Worm (Caenorhabditis elegans) whole organism, mixed stage, embryonic: ENCODE results near the gene smc-6.
A peak's percentile ranks its signal among the peaks of the same experiment; 100 is the strongest.

Experiments used
- M03D4.4 ChIP-seq: sonication (generic microtip); optimal IDR thresholded peaks from 2 replicates; lab custom pipeline; 2017; ENCODE audit warnings: mild to moderate bottlenecking, missing genetic modification characterization, missing compliant biosample characterization
- bed-3 ChIP-seq: fragments of 200-800 bp; sonication (Bioruptor generic); optimal IDR thresholded peaks from 3 replicates; lab custom pipeline; 2018; ENCODE audit warnings: mild to moderate bottlenecking, missing genetic modification characterization, moderate library complexity, missing compliant biosample characterization
- blmp-1 ChIP-seq: fragments of 150-350 bp; optimal IDR thresholded peaks from 2 replicates; lab custom pipeline; 2014; ENCODE audit warnings: missing biosample characterization, missing genetic modification characterization
- ceh-39 ChIP-seq: fragments of 150-350 bp; optimal IDR thresholded peaks from 2 replicates; lab custom pipeline; 2014; ENCODE audit warnings: missing biosample characterization, missing genetic modification characterization
- ceh-43 ChIP-seq: fragments of 200-800 bp; sonication (Bioruptor generic); optimal IDR thresholded peaks from 2 replicates; lab custom pipeline; 2018; ENCODE audit warnings: mild to moderate bottlenecking, missing genetic modification characterization, moderate library complexity, missing compliant biosample characterization
- ceh-83 ChIP-seq: fragments of 200-800 bp; sonication (Bioruptor generic); optimal IDR thresholded peaks from 2 replicates; lab custom pipeline; 2018; ENCODE audit warnings: mild to moderate bottlenecking, missing genetic modification characterization, missing compliant biosample characterization
- ces-1 ChIP-seq: fragments of 150-350 bp; optimal IDR thresholded peaks from 2 replicates; lab custom pipeline; 2014; ENCODE audit warnings: missing biosample characterization, missing genetic modification reagents, missing genetic modification characterization
- cnd-1 ChIP-seq: fragments of 200-800 bp; sonication (Bioruptor generic); optimal IDR thresholded peaks from 2 replicates; lab custom pipeline; 2018; ENCODE audit warnings: mild to moderate bottlenecking, missing genetic modification characterization, missing compliant biosample characterization
- drap-1 ChIP-seq: fragments of 200-800 bp; sonication (Bioruptor generic); optimal IDR thresholded peaks from 3 replicates; lab custom pipeline; 2018; ENCODE audit warnings: mild to moderate bottlenecking, missing genetic modification characterization, missing compliant biosample characterization
- elt-1 ChIP-seq: sonication (generic microtip); optimal IDR thresholded peaks from 2 replicates; lab custom pipeline; 2017; ENCODE audit warnings: missing genetic modification characterization, mild to moderate bottlenecking, missing compliant biosample characterization, antibody characterized with exemption, moderate library complexity, borderline replicate concordance; ENCODE audit not compliant: insufficient read depth
- elt-3 ChIP-seq: fragments of 150-350 bp; optimal IDR thresholded peaks from 2 replicates; lab custom pipeline; 2014; ENCODE audit warnings: missing biosample characterization, missing genetic modification characterization
- flh-1 ChIP-seq: fragments of 200-800 bp; sonication (Bioruptor generic); optimal IDR thresholded peaks from 2 replicates; lab custom pipeline; 2018; ENCODE audit warnings: mild to moderate bottlenecking, missing genetic modification characterization, moderate library complexity, missing compliant biosample characterization
- ham-2 ChIP-seq: fragments of 200-800 bp; sonication (Bioruptor generic); optimal IDR thresholded peaks from 2 replicates; lab custom pipeline; 2018; ENCODE audit warnings: mild to moderate bottlenecking, missing genetic modification characterization, missing compliant biosample characterization
- hlh-1 ChIP-seq: fragments of 150-350 bp; optimal IDR thresholded peaks from 2 replicates; lab custom pipeline; 2014; ENCODE audit warnings: missing biosample characterization, missing genetic modification reagents, missing genetic modification characterization
- lin-13 ChIP-seq: fragments of 150-350 bp; optimal IDR thresholded peaks from 2 replicates; lab custom pipeline; 2014; ENCODE audit warnings: missing biosample characterization, missing genetic modification characterization
- lin-32 ChIP-seq: fragments of 200-800 bp; sonication (Bioruptor generic); optimal IDR thresholded peaks from 2 replicates; lab custom pipeline; 2018; ENCODE audit warnings: mild to moderate bottlenecking, missing genetic modification characterization, missing compliant biosample characterization
- lsy-2 ChIP-seq: fragments of 150-350 bp; optimal IDR thresholded peaks from 2 replicates; lab custom pipeline; 2014; ENCODE audit warnings: missing biosample characterization, missing genetic modification characterization
- mab-5 ChIP-seq: fragments of 150-350 bp; optimal IDR thresholded peaks from 2 replicates; lab custom pipeline; 2014; ENCODE audit warnings: missing biosample characterization, missing genetic modification characterization
- mep-1 ChIP-seq: fragments of 150-350 bp; optimal IDR thresholded peaks from 2 replicates; lab custom pipeline; 2017; ENCODE audit warnings: missing biosample characterization, missing genetic modification reagents, missing genetic modification characterization, inconsistent platforms
- mls-2 ChIP-seq: sonication (generic microtip); optimal IDR thresholded peaks from 2 replicates; lab custom pipeline; 2016; ENCODE audit warnings: mild to moderate bottlenecking, missing genetic modification characterization, moderate library complexity, missing compliant biosample characterization
- nhr-12 ChIP-seq: fragments of 150-350 bp; optimal IDR thresholded peaks from 2 replicates; lab custom pipeline; 2014; ENCODE audit warnings: missing biosample characterization, missing genetic modification characterization
- nhr-2 ChIP-seq: fragments of 150-350 bp; optimal IDR thresholded peaks from 2 replicates; lab custom pipeline; 2014; ENCODE audit warnings: missing biosample characterization, missing genetic modification characterization
- nhr-237 ChIP-seq: fragments of 150-350 bp; optimal IDR thresholded peaks from 2 replicates; lab custom pipeline; 2014; ENCODE audit warnings: missing biosample characterization, missing genetic modification characterization
- nhr-28 ChIP-seq: fragments of 150-350 bp; optimal IDR thresholded peaks from 2 replicates; lab custom pipeline; 2014; ENCODE audit warnings: missing biosample characterization, missing genetic modification characterization
- nhr-76 ChIP-seq: sonication (generic microtip); optimal IDR thresholded peaks from 2 replicates; lab custom pipeline; 2017; ENCODE audit warnings: missing biosample characterization, missing genetic modification characterization
- pha-4 ChIP-seq: fragments of 150-350 bp; optimal IDR thresholded peaks from 2 replicates; lab custom pipeline; 2018; ENCODE audit warnings: missing biosample characterization, missing genetic modification reagents, missing genetic modification characterization
- sem-2 ChIP-seq: fragments of 200-800 bp; sonication (Bioruptor generic); optimal IDR thresholded peaks from 2 replicates; lab custom pipeline; 2018; ENCODE audit warnings: mild to moderate bottlenecking, missing genetic modification characterization, missing compliant biosample characterization
- snpc-4 ChIP-seq: fragments of 150-350 bp; optimal IDR thresholded peaks from 2 replicates; lab custom pipeline; 2014; ENCODE audit warnings: missing biosample characterization, missing genetic modification characterization
- sptf-1 ChIP-seq: sonication (generic microtip); optimal IDR thresholded peaks from 2 replicates; lab custom pipeline; 2017; ENCODE audit warnings: mild to moderate bottlenecking, missing genetic modification characterization, moderate library complexity, missing compliant biosample characterization
- tbx-8 ChIP-seq: fragments of 200-800 bp; sonication (Bioruptor generic); optimal IDR thresholded peaks from 2 replicates; lab custom pipeline; 2018; ENCODE audit warnings: mild to moderate bottlenecking, missing genetic modification characterization, moderate library complexity, missing compliant biosample characterization
- unc-120 ChIP-seq: sonication (generic microtip); optimal IDR thresholded peaks from 2 replicates; lab custom pipeline; 2017; ENCODE audit warnings: missing genetic modification characterization, missing compliant biosample characterization; ENCODE audit not compliant: poor library complexity, severe bottlenecking
- unc-39 ChIP-seq: fragments of 150-350 bp; optimal IDR thresholded peaks from 2 replicates; lab custom pipeline; 2014; ENCODE audit warnings: missing biosample characterization, missing genetic modification characterization
- unc-62 ChIP-seq: fragments of 150-350 bp; optimal IDR thresholded peaks from 2 replicates; lab custom pipeline; 2014; ENCODE audit warnings: missing biosample characterization, missing genetic modification reagents, missing genetic modification characterization
- zip-8 ChIP-seq: fragments of 150-350 bp; optimal IDR thresholded peaks from 2 replicates; lab custom pipeline; 2014; ENCODE audit warnings: missing biosample characterization, missing genetic modification characterization
- ztf-11 ChIP-seq: fragments of 150-350 bp; optimal IDR thresholded peaks from 2 replicates; lab custom pipeline; 2014; ENCODE audit warnings: missing biosample characterization, missing genetic modification characterization

smc-6 gene

DNA sequence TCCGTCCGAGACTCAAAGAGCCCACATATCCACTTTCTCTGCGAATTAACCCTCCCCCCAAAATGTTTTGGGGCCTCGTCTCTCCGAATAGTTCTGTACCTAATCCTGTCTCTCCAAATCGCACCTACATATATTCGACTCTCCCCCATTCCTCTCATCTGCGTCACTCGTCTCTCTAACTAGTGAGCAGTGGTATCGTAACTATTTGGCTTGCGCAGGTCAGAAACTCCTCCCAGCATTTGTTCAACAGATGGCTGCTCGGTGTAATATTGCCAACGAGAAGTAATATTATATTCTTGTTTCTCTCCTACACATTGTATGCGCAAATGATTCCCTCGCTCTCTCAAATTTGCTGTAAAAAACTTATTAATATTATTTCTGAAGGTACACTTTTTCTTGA lies 22.9 kb upstream of the smc-6 start, which contains the start of gene F54D5.24:
TSS of gene F54D5.24 (plus strand) at position 316 of the 400 bp plus-strand sequence.
- no peak for TF ChIP-seq ceh-43 (GFP tag; lab: Kevin White, UChicago)
- peak; percentile 96 for TF ChIP-seq hlh-1 (tag; lab: Kevin White, UChicago)
- TF ChIP-seq sptf-1 (tag; lab: Kevin White, UChicago), result peak; percentile 57

ce11 chrII:11556338-11556737 lies 22.2 kb upstream of the smc-6 start, which contains the start of gene F54D5.17:
Gene F54D5.17 (plus strand): TSS chrII:11556638.
- TF ChIP-seq flh-1 (GFP tag; lab: Kevin White, UChicago) (no peak), pha-4 (tag; lab: Kevin White, UChicago) (no peak), elt-3 (tag; lab: Kevin White, UChicago) (no peak), ceh-83 (GFP tag; lab: Kevin White, UChicago) (no peak), mls-2 (tag; lab: Kevin White, UChicago) (no peak), ztf-11 (no peak), blmp-1 (tag; lab: Kevin White, UChicago) (no peak), unc-39 (tag; lab: Kevin White, UChicago) (no peak), nhr-237 (tag; lab: Kevin White, UChicago) (no peak), ceh-43 (GFP tag; lab: Kevin White, UChicago) (no peak), elt-1 (no peak)

ce11 chrII:11564127-11564526 lies 14.4 kb upstream of the smc-6 start, which contains the start of gene F54D5.15:
Gene F54D5.15 (minus strand): TSS chrII:11564227.
- no peak for TF ChIP-seq pha-4 (tag; lab: Kevin White, UChicago)
- TF ChIP-seq sptf-1 (tag; lab: Kevin White, UChicago), result peak; percentile 60
- no peak for TF ChIP-seq unc-39 (tag; lab: Kevin White, UChicago)

ce11 chrII:11566970-11567711 lies 11.4 kb upstream of the smc-6 start, which contains the start of gene F54D5.5:
Gene F54D5.5 (minus strand): TSS chrII:11567020.
- TF ChIP-seq lin-32 (no peak), mab-5 (no peak), tbx-8 (GFP tag; lab: Kevin White, UChicago) (no peak), unc-120 (tag; lab: Kevin White, UChicago) (peak; percentile 8), elt-1 (peak; percentile 42), sptf-1 (tag; lab: Kevin White, UChicago) (peak; percentile 88), nhr-237 (tag; lab: Kevin White, UChicago) (no peak), ces-1 (GFP tag; lab: Kevin White, UChicago) (peak; percentile 90), nhr-12 (tag; lab: Kevin White, UChicago) (no peak), M03D4.4 (no peak), bed-3 (GFP tag; lab: Kevin White, UChicago) (no peak), pha-4 (tag; lab: Kevin White, UChicago) (peak; percentile 16), snpc-4 (tag; lab: Kevin White, UChicago) (no peak), sem-2 (GFP tag; lab: Kevin White, UChicago) (no peak), mep-1 (peak; percentile 70), nhr-2 (no peak), blmp-1 (tag; lab: Kevin White, UChicago) (no peak), drap-1 (GFP tag; lab: Kevin White, UChicago) (peak; percentile 23), zip-8 (no peak), unc-62 (GFP tag; lab: Kevin White, UChicago) (peak; percentile 48), ztf-11 (peak; percentile 80), ham-2 (peak; percentile 65), mls-2 (tag; lab: Kevin White, UChicago) (peak; percentile 94), elt-3 (tag; lab: Kevin White, UChicago) (no peak), ceh-83 (GFP tag; lab: Kevin White, UChicago) (no peak), cnd-1 (tag; lab: Kevin White, UChicago) (peak; percentile 86), unc-39 (tag; lab: Kevin White, UChicago) (peak; percentile 63), lsy-2 (tag; lab: Kevin White, UChicago) (peak; percentile 44), hlh-1 (tag; lab: Kevin White, UChicago) (peak; percentile 50), lin-13 (tag; lab: Kevin White, UChicago) (peak; percentile 35), nhr-76 (tag; lab: Kevin White, UChicago) (no peak), flh-1 (GFP tag; lab: Kevin White, UChicago) (no peak), nhr-28 (no peak), ceh-39 (tag; lab: Kevin White, UChicago) (peak; percentile 27), ceh-43 (GFP tag; lab: Kevin White, UChicago) (no peak)
- TF ChIP-seq, all 35 proteins: peak for 17
